1 worm cellular context compared by ENCODE assay signal in the genomic region with DNA sequence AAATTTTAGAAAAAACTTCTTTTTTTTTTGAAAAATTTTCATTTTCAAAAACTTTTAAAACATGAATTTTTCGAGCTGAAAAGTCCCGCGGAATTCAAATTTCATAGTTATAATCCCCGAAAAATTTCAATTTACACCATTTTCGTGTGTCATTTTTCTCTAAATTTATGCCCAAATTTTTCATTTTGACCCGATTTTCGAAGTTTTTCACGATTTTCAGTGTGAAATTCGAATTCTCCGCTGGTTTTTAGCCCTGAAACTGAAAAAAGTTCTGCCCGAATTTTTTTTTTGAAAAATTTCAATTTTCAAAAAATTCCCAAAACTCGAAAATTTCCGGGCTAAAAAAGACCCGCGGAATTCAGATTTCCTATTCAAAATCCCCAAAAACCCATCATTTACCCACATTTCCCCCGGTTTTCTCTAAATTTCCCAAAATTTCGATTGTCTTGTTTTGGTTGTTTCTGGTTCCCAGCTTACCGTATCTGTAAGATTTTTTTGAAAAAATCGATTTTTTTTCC.
TF ChIP-seq lines count a peak whose summit lies in the region.

No protein-coding gene starts in this region.

TF ChIP-seq in whole organism, young adult, 124 proteins besides CTCF, POLR2A, EP300 and RAD21 (continued from another document):
- TF ChIP-seq F55B11.4 (tag; optimal IDR thresholded peaks at IDR 0.05; lab: Kevin White, UChicago; ENCODE audit: borderline replicate concordance, insufficient read depth) (no peak), B0019.2 (GFP tag; conservative IDR thresholded peaks at IDR 0.05; lab: Robert Waterston, UW) (no peak), attf-5 (GFP tag; optimal IDR thresholded peaks at IDR 0.05; lab: Kevin White, UChicago) (peak; percentile 28), madf-8 (GFP tag; conservative IDR thresholded peaks at IDR 0.05; lab: Robert Waterston, UW) (no peak), hsf-1 (GFP tag; IDR thresholded peaks at IDR 0.05; lab: Robert Waterston, UW) (no peak), mxl-1 (tag; optimal IDR thresholded peaks at IDR 0.05; lab: Kevin White, UChicago) (no peak), nfya-2 (GFP tag; IDR thresholded peaks at IDR 0.05; lab: Robert Waterston, UW) (0 out of 2 replicates have a peak, but pooled peaks have one; percentile 28), ceh-40 (GFP tag; IDR thresholded peaks at IDR 0.05; lab: Robert Waterston, UW) (0 out of 2 replicates have a peak, but pooled peaks have one; percentile 17), ccch-3 (GFP tag; optimal IDR thresholded peaks at IDR 0.05; lab: Kevin White, UChicago) (no peak), ceh-79 (tag; optimal IDR thresholded peaks at IDR 0.05; lab: Kevin White, UChicago) (no peak), nhr-80 (tag; optimal IDR thresholded peaks at IDR 0.05; lab: Kevin White, UChicago) (no peak), hlh-26 (GFP tag; conservative IDR thresholded peaks at IDR 0.05; lab: Robert Waterston, UW) (no peak), lir-1 (GFP tag; conservative IDR thresholded peaks at IDR 0.05; lab: Robert Waterston, UW) (no peak), akir-1 (GFP tag; optimal IDR thresholded peaks at IDR 0.05; lab: Kevin White, UChicago) (no peak), unc-62 (GFP tag; optimal IDR thresholded peaks at IDR 0.05; lab: Kevin White, UChicago) (no peak), attf-3 (GFP tag; conservative IDR thresholded peaks at IDR 0.05; lab: Robert Waterston, UW) (no peak), pha-4 (tag; optimal IDR thresholded peaks at IDR 0.05; lab: Kevin White, UChicago) (no peak), lin-35 (GFP tag; optimal IDR thresholded peaks at IDR 0.05; lab: Kevin White, UChicago) (no peak), B0336.3 (GFP tag; IDR thresholded peaks at IDR 0.05; lab: Robert Waterston, UW) (no peak), Y53F4B.3 (GFP tag; IDR thresholded peaks at IDR 0.05; lab: Robert Waterston, UW) (no peak), ama-1 (optimal IDR thresholded peaks at IDR 0.05; lab: Kevin White, UChicago) (no peak), ama-1 (GFP tag; optimal IDR thresholded peaks at IDR 0.05; lab: Kevin White, UChicago) (no peak), bed-1 (GFP tag; IDR thresholded peaks at IDR 0.05; lab: Robert Waterston, UW) (no peak), nfya-1 (tag; optimal IDR thresholded peaks at IDR 0.05; lab: Kevin White, UChicago; ENCODE audit: borderline replicate concordance, insufficient read depth) (no peak), pbrm-1 (GFP tag; IDR thresholded peaks at IDR 0.05; lab: Robert Waterston, UW) (no peak), aptf-2 (GFP tag; conservative IDR thresholded peaks at IDR 0.05; lab: Robert Waterston, UW) (no peak), T26A5.8 (tag; optimal IDR thresholded peaks at IDR 0.05; lab: Kevin White, UChicago) (no peak), ceh-91 (GFP tag; IDR thresholded peaks at IDR 0.05; lab: Robert Waterston, UW) (no peak), madf-10 (tag; optimal IDR thresholded peaks at IDR 0.05; lab: Kevin White, UChicago) (no peak), ceh-100 (GFP tag; IDR thresholded peaks at IDR 0.05; lab: Robert Waterston, UW) (no peak), B0035.1 (tag; optimal IDR thresholded peaks at IDR 0.05; lab: Kevin White, UChicago) (no peak), dox-1 (GFP tag; IDR thresholded peaks at IDR 0.05; lab: Robert Waterston, UW) (no peak), hlh-12 (tag; optimal IDR thresholded peaks at IDR 0.05; lab: Kevin White, UChicago) (no peak), nfyb-1 (GFP tag; IDR thresholded peaks at IDR 0.05; lab: Robert Waterston, UW) (no peak; the same call in 1 of the 2 replicates), lag-1 (GFP tag; IDR thresholded peaks at IDR 0.05; lab: Robert Waterston, UW) (no peak), egl-44 (GFP tag; IDR thresholded peaks at IDR 0.05; lab: Robert Waterston, UW) (no peak), ztf-28 (GFP tag; IDR thresholded peaks at IDR 0.05; lab: Robert Waterston, UW) (peak; percentile 65; the same call in 1 of the 2 replicates), chd-7 (tag; optimal IDR thresholded peaks at IDR 0.05; lab: Kevin White, UChicago) (no peak), ceh-58 (GFP tag; IDR thresholded peaks at IDR 0.05; lab: Robert Waterston, UW) (no peak), ZK185.1 (tag; optimal IDR thresholded peaks at IDR 0.05; lab: Kevin White, UChicago; ENCODE audit: poor library complexity, severe bottlenecking) (no peak), mes-4 (tag; optimal IDR thresholded peaks at IDR 0.05; lab: Kevin White, UChicago) (no peak), lin-54 (GFP tag; optimal IDR thresholded peaks at IDR 0.05; lab: Kevin White, UChicago) (no peak), Y53G8AR.9 (GFP tag; conservative IDR thresholded peaks at IDR 0.05; lab: Robert Waterston, UW) (no peak), egl-18 (GFP tag; IDR thresholded peaks at IDR 0.05; lab: Robert Waterston, UW) (no peak), tbp1 (GFP tag; optimal IDR thresholded peaks at IDR 0.05; lab: Kevin White, UChicago) (no peak), hrde-1 (tag; optimal IDR thresholded peaks at IDR 0.05; lab: Kevin White, UChicago; ENCODE audit: borderline replicate concordance) (peak; percentile 21), ets-4 (GFP tag; optimal IDR thresholded peaks at IDR 0.05; lab: Kevin White, UChicago) (no peak), lin-40 (tag; optimal IDR thresholded peaks at IDR 0.05; lab: Kevin White, UChicago) (no peak), K11D2.4 (GFP tag; IDR thresholded peaks at IDR 0.05; lab: Robert Waterston, UW) (no peak), unc-130 (GFP tag; optimal IDR thresholded peaks at IDR 0.05; lab: Kevin White, UChicago) (no peak), snpc-4 (GFP tag; optimal IDR thresholded peaks at IDR 0.05; lab: Kevin White, UChicago) (no peak), snpc-4 (tag; optimal IDR thresholded peaks at IDR 0.05; lab: Kevin White, UChicago) (no peak), dpl-1 (GFP tag; optimal IDR thresholded peaks at IDR 0.05; lab: Kevin White, UChicago) (no peak), cebp-1 (GFP tag; IDR thresholded peaks at IDR 0.05; lab: Robert Waterston, UW) (no peak), cebp-1 (tag; optimal IDR thresholded peaks at IDR 0.05; lab: Kevin White, UChicago) (peak; percentile 36), F57A8.1 (GFP tag; optimal IDR thresholded peaks at IDR 0.05; lab: Kevin White, UChicago) (no peak), snpc-1.3 (tag; optimal IDR thresholded peaks at IDR 0.05; lab: Kevin White, UChicago; ENCODE audit: insufficient read depth) (no peak), D2030.7 (GFP tag; IDR thresholded peaks at IDR 0.05; lab: Robert Waterston, UW) (no peak), ceh-27 (GFP tag; optimal IDR thresholded peaks at IDR 0.05; lab: Kevin White, UChicago) (no peak), T07F8.4 (tag; optimal IDR thresholded peaks at IDR 0.05; lab: Kevin White, UChicago) (no peak), nhr-179 (tag; optimal IDR thresholded peaks at IDR 0.05; lab: Kevin White, UChicago) (no peak), ztf-6 (GFP tag; IDR thresholded peaks at IDR 0.05; lab: Robert Waterston, UW) (no peak), nhr-90 (tag; optimal IDR thresholded peaks at IDR 0.05; lab: Kevin White, UChicago) (no peak), F37B4.10 (GFP tag; IDR thresholded peaks at IDR 0.05; lab: Robert Waterston, UW) (no peak)
